Worm (Caenorhabditis elegans): ENCODE measurements around the gene ace-1.
A peak's percentile ranks its signal among the peaks of the same experiment; 100 is the strongest.

Gene ace-1

ce11 chrX:16345296-16345695 lies 21.8 kb upstream of the ace-1 start:
- TF ChIP-seq athp-1 (tag; optimal IDR thresholded peaks at IDR 0.05) (no peak), dox-1 (GFP tag; IDR thresholded peaks at IDR 0.05) (no peak), sea-2 (GFP tag; IDR thresholded peaks at IDR 0.05) (no peak), sdz-38 (tag; optimal IDR thresholded peaks at IDR 0.05) (no peak), zfh-2 (GFP tag; conservative IDR thresholded peaks at IDR 0.05) (no peak), snpc-4 (GFP tag; optimal IDR thresholded peaks at IDR 0.05) (no peak), snpc-4 (tag; optimal IDR thresholded peaks at IDR 0.05) (no peak), ztf-25 (GFP tag; IDR thresholded peaks at IDR 0.05) (no peak), madf-10 (tag; optimal IDR thresholded peaks at IDR 0.05) (no peak), ceh-40 (GFP tag; IDR thresholded peaks at IDR 0.05) (no peak), cebp-2 (GFP tag; IDR thresholded peaks at IDR 0.05) (no peak), nhr-179 (tag; optimal IDR thresholded peaks at IDR 0.05) (no peak), Y95B8A.8 (GFP tag; IDR thresholded peaks at IDR 0.05) (no peak), ekl-4 (GFP tag; IDR thresholded peaks at IDR 0.05) (no peak), rec-8 (tag; optimal IDR thresholded peaks at IDR 0.05) (no peak), ztf-18 (tag; optimal IDR thresholded peaks at IDR 0.05) (no peak), egl-18 (GFP tag; IDR thresholded peaks at IDR 0.05) (no peak), nfyb-1 (GFP tag; IDR thresholded peaks at IDR 0.05) (no peak)

- TF ChIP-seq T07F8.4 (tag; optimal IDR thresholded peaks at IDR 0.05) (no peak), B0261.1 (tag; optimal IDR thresholded peaks at IDR 0.05) (no peak), zfh-2 (GFP tag; conservative IDR thresholded peaks at IDR 0.05) (no peak), let-607 (tag; optimal IDR thresholded peaks at IDR 0.05) (peak in 1 of 2 experiments; percentile 16), K11D2.4 (GFP tag; IDR thresholded peaks at IDR 0.05) (no peak), hlh-12 (tag; optimal IDR thresholded peaks at IDR 0.05) (no peak), atf-7 (tag; optimal IDR thresholded peaks at IDR 0.05) (peak; percentile 28), nhr-80 (tag; optimal IDR thresholded peaks at IDR 0.05) (peak; percentile 78), lag-1 (GFP tag; IDR thresholded peaks at IDR 0.05) (no peak), snpc-4 (GFP tag; optimal IDR thresholded peaks at IDR 0.05) (no peak), snpc-4 (tag; optimal IDR thresholded peaks at IDR 0.05) (peak in 2 of 4 experiments; percentile 55 to 77), mes-4 (tag; optimal IDR thresholded peaks at IDR 0.05) (no peak), gei-17 (GFP tag; optimal IDR thresholded peaks at IDR 0.05) (no peak)
Observed at ce11 chrX:16346212-16346883, 20.7 kb upstream of the ace-1 start.

- no peak for TF ChIP-seq cebp-1 (GFP tag; IDR thresholded peaks at IDR 0.05)
- peak; percentile 40 for TF ChIP-seq cebp-1 (tag; optimal IDR thresholded peaks at IDR 0.05)
- TF ChIP-seq mes-4 (tag; optimal IDR thresholded peaks at IDR 0.05) = no peak
- TF ChIP-seq snpc-4 (GFP tag; optimal IDR thresholded peaks at IDR 0.05) = no peak
- peak in 1 of 4 experiments; percentile 14 for TF ChIP-seq snpc-4 (tag; optimal IDR thresholded peaks at IDR 0.05)
- peak; percentile 35 for TF ChIP-seq lin-40 (tag; optimal IDR thresholded peaks at IDR 0.05)
- TF ChIP-seq madf-8 (GFP tag; conservative IDR thresholded peaks at IDR 0.05) = no peak
- TF ChIP-seq hmg-1.2 (GFP tag; IDR thresholded peaks at IDR 0.05) = 0 out of 2 replicates have a peak, but pooled peaks have one; percentile 10
- TF ChIP-seq tbp1 (GFP tag; optimal IDR thresholded peaks at IDR 0.05) = peak; percentile 36
- TF ChIP-seq pha-4 (tag; optimal IDR thresholded peaks at IDR 0.05) = peak; percentile 71
- peak; percentile 91 for TF ChIP-seq nhr-80 (tag; optimal IDR thresholded peaks at IDR 0.05)
- peak in 1 of 2 experiments; percentile 31 for TF ChIP-seq let-607 (tag; optimal IDR thresholded peaks at IDR 0.05)
- TF ChIP-seq atf-7 (tag; optimal IDR thresholded peaks at IDR 0.05) = peak; percentile 24
Observed at ce11 chrX:16349019-16349418, 18.1 kb upstream of the ace-1 start.

All from whole organism, young adult.